Fruit fly (Drosophila melanogaster): ENCODE measurements around the gene CG15044.
A peak's percentile ranks its signal among the peaks of the same experiment; 100 is the strongest.

The CG15044 gene

dm6 chrX:18486356-18487059, 5.3 kb downstream of the CG15044 start, which contains the start of gene psh:
Gene psh (minus strand): TSS chrX:18486921.
- peak in 1 of 2 experiments; percentile 19 for TF ChIP-seq foxo (GFP tag; optimal IDR thresholded peaks at IDR 0.05)
- no peak for TF ChIP-seq sv (GFP tag; optimal IDR thresholded peaks at IDR 0.05)

- TF ChIP-seq Dif (GFP tag; optimal IDR thresholded peaks at IDR 0.05; ENCODE audit: partially characterized antibody): peak; percentile 78
- TF ChIP-seq Hnf4 (GFP tag; optimal IDR thresholded peaks at IDR 0.05): peak; percentile 19
- TF ChIP-seq sv (GFP tag; optimal IDR thresholded peaks at IDR 0.05): no peak
- TF ChIP-seq usp (GFP tag; optimal IDR thresholded peaks at IDR 0.05): no peak
- TF ChIP-seq foxo (GFP tag; optimal IDR thresholded peaks at IDR 0.05): no peak
- TF ChIP-seq Rel (GFP tag; optimal IDR thresholded peaks at IDR 0.05): no peak
- TF ChIP-seq Rel (tag; optimal IDR thresholded peaks at IDR 0.05): peak; percentile 89
- TF ChIP-seq h (GFP tag; optimal IDR thresholded peaks at IDR 0.05): peak; percentile 31
- no peak for TF ChIP-seq ey (GFP tag; optimal IDR thresholded peaks at IDR 0.05)
- peak; percentile 69 for TF ChIP-seq Sp1 (GFP tag; optimal IDR thresholded peaks at IDR 0.05)
- no peak for TF ChIP-seq Myc (optimal IDR thresholded peaks at IDR 0.05)
- no peak for TF ChIP-seq dsf (GFP tag; optimal IDR thresholded peaks at IDR 0.05; ENCODE audit: borderline replicate concordance)
- no peak for TF ChIP-seq dmrt93B (GFP tag; optimal IDR thresholded peaks at IDR 0.05)
- peak; percentile 53 for TF ChIP-seq br (GFP tag; optimal IDR thresholded peaks at IDR 0.05)
- TF ChIP-seq sage (GFP tag; optimal IDR thresholded peaks at IDR 0.05): no peak
- no peak for TF ChIP-seq psq (GFP tag; optimal IDR thresholded peaks at IDR 0.05)
- no peak for TF ChIP-seq jim (GFP tag; optimal IDR thresholded peaks at IDR 0.05)
- TF ChIP-seq lola (GFP tag; optimal IDR thresholded peaks at IDR 0.05): no peak
- TF ChIP-seq GATAd (GFP tag; optimal IDR thresholded peaks at IDR 0.05): no peak
- no peak for TF ChIP-seq tai (GFP tag; optimal IDR thresholded peaks at IDR 0.05)
- TF ChIP-seq fru (GFP tag; optimal IDR thresholded peaks at IDR 0.05): peak; percentile 45
- peak; percentile 82 for TF ChIP-seq woc (GFP tag; optimal IDR thresholded peaks at IDR 0.05)
- TF ChIP-seq Abd-B (GFP tag; optimal IDR thresholded peaks at IDR 0.05): no peak
- no peak for TF ChIP-seq CG9705 (GFP tag; optimal IDR thresholded peaks at IDR 0.05)
- peak; percentile 79 for TF ChIP-seq Vsx2 (GFP tag; optimal IDR thresholded peaks at IDR 0.05; ENCODE audit: partially characterized antibody)
- no peak for TF ChIP-seq HLH106 (tag; optimal IDR thresholded peaks at IDR 0.05)
- TF ChIP-seq CG32264 (GFP tag; optimal IDR thresholded peaks at IDR 0.05): no peak
- TF ChIP-seq Dfd (GFP tag; optimal IDR thresholded peaks at IDR 0.05): no peak
- TF ChIP-seq N (GFP tag; optimal IDR thresholded peaks at IDR 0.05): no peak
- TF ChIP-seq OdsH (GFP tag; optimal IDR thresholded peaks at IDR 0.05): no peak
- TF ChIP-seq CrebA (GFP tag; optimal IDR thresholded peaks at IDR 0.05; ENCODE audit: borderline replicate concordance): no peak
- no peak for TF ChIP-seq Hr78 (GFP tag; optimal IDR thresholded peaks at IDR 0.05)
- TF ChIP-seq brk (GFP tag; optimal IDR thresholded peaks at IDR 0.05): no peak
- no peak for TF ChIP-seq Mio (GFP tag; optimal IDR thresholded peaks at IDR 0.05)
- TF ChIP-seq Jra (GFP tag; optimal IDR thresholded peaks at IDR 0.05): no peak
- peak in 1 of 2 experiments; percentile 12 for TF ChIP-seq dl (GFP tag; optimal IDR thresholded peaks at IDR 0.05; ENCODE audit: insufficient read depth in 1 of 2, partially characterized antibody in 2 of 2)
- peak; percentile 12 for TF ChIP-seq Hr83 (GFP tag; optimal IDR thresholded peaks at IDR 0.05; ENCODE audit: poor library complexity, severe bottlenecking)
- TF ChIP-seq pan (optimal IDR thresholded peaks at IDR 0.05): no peak
- TF ChIP-seq rgr (GFP tag; optimal IDR thresholded peaks at IDR 0.05): no peak
Observed at dm6 chrX:18483261-18484218, 8.3 kb downstream of the CG15044 start, which contains the start of gene Hayan. Gene Hayan (minus strand): TSS chrX:18483772.

Data from whole organism, wandering third instar larva.